Worm (Caenorhabditis elegans) whole organism, L3 larva: Measurements from ENCODE around the gene gpx-3.

Experiments
- R02D3.7 ChIP-seq: fragments of 150-350 bp; optimal IDR thresholded peaks from 2 replicates; lab custom pipeline; 2014; ENCODE audit warnings: missing biosample characterization, missing genetic modification characterization
- ZK546.5 ChIP-seq: sonication (generic microtip); optimal IDR thresholded peaks from 2 replicates; lab custom pipeline; 2017; ENCODE audit warnings: missing biosample characterization, missing genetic modification characterization
- ama-1 ChIP-seq: fragments of 150-350 bp; optimal IDR thresholded peaks from 2 replicates; lab custom pipeline; 2018
- ceh-16 ChIP-seq: sonication (generic microtip); optimal IDR thresholded peaks from 2 replicates; lab custom pipeline; 2017; ENCODE audit warnings: missing biosample characterization, missing genetic modification characterization
- ceh-9 ChIP-seq: sonication (generic microtip); optimal IDR thresholded peaks from 2 replicates; lab custom pipeline; 2018; ENCODE audit warnings: missing biosample characterization, missing genetic modification characterization
- daf-12 ChIP-seq: fragments of 150-350 bp; optimal IDR thresholded peaks from 2 replicates; lab custom pipeline; 2014; ENCODE audit warnings: missing biosample characterization, missing genetic modification reagents, missing genetic modification characterization
- egl-27 ChIP-seq: sonication (generic microtip); optimal IDR thresholded peaks from 4 replicates; lab custom pipeline; 2017; ENCODE audit warnings: missing biosample characterization, missing genetic modification reagents, missing genetic modification characterization
- egl-5 ChIP-seq: fragments of 150-350 bp; optimal IDR thresholded peaks from 2 replicates; lab custom pipeline; 2017; ENCODE audit warnings: missing biosample characterization, missing genetic modification reagents, missing genetic modification characterization, inconsistent platforms
- elt-1 ChIP-seq: fragments of 150-350 bp; optimal IDR thresholded peaks from 2 replicates; lab custom pipeline; 2014; ENCODE audit warnings: missing biosample characterization, missing genetic modification characterization
- elt-2 ChIP-seq: sonication (generic microtip); optimal IDR thresholded peaks from 2 replicates; lab custom pipeline; 2016; ENCODE audit warnings: missing genetic modification reagents, mild to moderate bottlenecking, missing genetic modification characterization, missing compliant biosample characterization
- elt-3 ChIP-seq, 3 experiments: fragments of 150-350 bp in 1 of 3; sonication (generic microtip) in 2 of 3; optimal IDR thresholded peaks; 2 replicates in 2 of 3; 4 replicates in 1 of 3; lab custom pipeline; 2014 to 2017; ENCODE audit warnings: missing biosample characterization in 3 of 3, missing genetic modification characterization in 3 of 3
- eor-1 ChIP-seq, 2 experiments: fragments of 150-350 bp; optimal IDR thresholded peaks; 2 replicates each; lab custom pipeline; 2014 to 2018; ENCODE audit warnings: missing biosample characterization in 2 of 2, missing genetic modification characterization in 2 of 2
- fkh-2 ChIP-seq: fragments of 150-350 bp; optimal IDR thresholded peaks from 2 replicates; lab custom pipeline; 2014; ENCODE audit warnings: missing biosample characterization, missing genetic modification reagents, missing genetic modification characterization
- hmg-11 ChIP-seq: sonication (generic microtip); optimal IDR thresholded peaks from 2 replicates; lab custom pipeline; 2016; ENCODE audit warnings: missing genetic modification characterization, missing compliant biosample characterization
- jun-1 ChIP-seq: fragments of 150-350 bp; optimal IDR thresholded peaks from 2 replicates; lab custom pipeline; 2014; ENCODE audit warnings: missing biosample characterization, missing genetic modification reagents, missing genetic modification characterization
- lin-15B ChIP-seq: fragments of 150-350 bp; optimal IDR thresholded peaks from 2 replicates; lab custom pipeline; 2014; ENCODE audit warnings: missing biosample characterization, missing genetic modification characterization
- lin-39 ChIP-seq: fragments of 150-350 bp; optimal IDR thresholded peaks from 2 replicates; lab custom pipeline; 2018; ENCODE audit warnings: missing biosample characterization, missing genetic modification reagents, missing genetic modification characterization
- lsy-12 ChIP-seq: sonication (generic microtip); optimal IDR thresholded peaks from 2 replicates; lab custom pipeline; 2016; ENCODE audit warnings: mild to moderate bottlenecking, missing genetic modification characterization, missing compliant biosample characterization
- mdl-1 ChIP-seq: fragments of 150-350 bp; optimal IDR thresholded peaks from 2 replicates; lab custom pipeline; 2014; ENCODE audit warnings: missing biosample characterization, missing genetic modification characterization
- mml-1 ChIP-seq: fragments of 150-350 bp; sonication (generic microtip); optimal IDR thresholded peaks from 3 replicates; lab custom pipeline; 2014; ENCODE audit warnings: missing biosample characterization, missing genetic modification characterization
- nfya-1 ChIP-seq: sonication (generic microtip); optimal IDR thresholded peaks from 2 replicates; lab custom pipeline; 2017; ENCODE audit warnings: missing genetic modification characterization, mild to moderate bottlenecking, missing compliant biosample characterization, antibody characterized with exemption, moderate library complexity; ENCODE audit not compliant: insufficient read depth
- nhr-11 ChIP-seq: fragments of 150-350 bp; optimal IDR thresholded peaks from 2 replicates; lab custom pipeline; 2014; ENCODE audit warnings: missing biosample characterization, missing genetic modification characterization
- nhr-237 ChIP-seq: fragments of 150-350 bp; optimal IDR thresholded peaks from 2 replicates; lab custom pipeline; 2014; ENCODE audit warnings: missing biosample characterization, missing genetic modification characterization
- nhr-25 ChIP-seq: sonication (generic microtip); optimal IDR thresholded peaks from 2 replicates; lab custom pipeline; 2017; ENCODE audit warnings: missing biosample characterization, missing genetic modification characterization
- nhr-28 ChIP-seq: fragments of 150-350 bp; optimal IDR thresholded peaks from 2 replicates; lab custom pipeline; 2014; ENCODE audit warnings: missing biosample characterization, missing genetic modification characterization
- nhr-67 ChIP-seq: fragments of 150-350 bp; optimal IDR thresholded peaks from 2 replicates; lab custom pipeline; 2014; ENCODE audit warnings: missing biosample characterization, missing genetic modification characterization
- nhr-76 ChIP-seq: fragments of 150-350 bp; sonication (generic microtip); optimal IDR thresholded peaks from 5 replicates; lab custom pipeline; 2014; ENCODE audit warnings: missing biosample characterization, missing genetic modification characterization
- nhr-77 ChIP-seq: fragments of 150-350 bp; optimal IDR thresholded peaks from 2 replicates; lab custom pipeline; 2014; ENCODE audit warnings: missing biosample characterization, missing genetic modification characterization
- pha-4 ChIP-seq: fragments of 150-350 bp; optimal IDR thresholded peaks from 2 replicates; lab custom pipeline; 2014; ENCODE audit warnings: missing biosample characterization, missing genetic modification reagents, missing genetic modification characterization
- pqm-1 ChIP-seq: fragments of 150-350 bp; optimal IDR thresholded peaks from 2 replicates; lab custom pipeline; 2017; ENCODE audit warnings: missing biosample characterization, missing genetic modification characterization, inconsistent platforms
- sea-2 ChIP-seq: fragments of 150-350 bp; sonication (generic microtip); optimal IDR thresholded peaks from 4 replicates; lab custom pipeline; 2014; ENCODE audit warnings: missing biosample characterization, missing genetic modification reagents, missing genetic modification characterization
- skn-1 ChIP-seq: fragments of 150-350 bp; optimal IDR thresholded peaks from 2 replicates; lab custom pipeline; 2014; ENCODE audit warnings: missing biosample characterization, missing genetic modification characterization
- tbx-2 ChIP-seq: sonication (generic microtip); optimal IDR thresholded peaks from 2 replicates; lab custom pipeline; 2016; ENCODE audit warnings: mild to moderate bottlenecking, missing genetic modification characterization, missing compliant biosample characterization
- unc-39 ChIP-seq: sonication (generic microtip); optimal IDR thresholded peaks from 4 replicates; lab custom pipeline; 2017; ENCODE audit warnings: missing biosample characterization, missing genetic modification characterization
- unc-62 ChIP-seq: fragments of 150-350 bp; sonication (generic microtip); optimal IDR thresholded peaks from 4 replicates; lab custom pipeline; 2014; ENCODE audit warnings: missing biosample characterization, missing genetic modification reagents, missing genetic modification characterization
- zag-1 ChIP-seq: fragments of 150-350 bp; optimal IDR thresholded peaks from 2 replicates; lab custom pipeline; 2014; ENCODE audit warnings: missing biosample characterization, missing genetic modification characterization
- ztf-11 ChIP-seq: fragments of 150-350 bp; optimal IDR thresholded peaks from 2 replicates; lab custom pipeline; 2014; ENCODE audit warnings: missing biosample characterization, missing genetic modification characterization

Gene gpx-3

DNA sequence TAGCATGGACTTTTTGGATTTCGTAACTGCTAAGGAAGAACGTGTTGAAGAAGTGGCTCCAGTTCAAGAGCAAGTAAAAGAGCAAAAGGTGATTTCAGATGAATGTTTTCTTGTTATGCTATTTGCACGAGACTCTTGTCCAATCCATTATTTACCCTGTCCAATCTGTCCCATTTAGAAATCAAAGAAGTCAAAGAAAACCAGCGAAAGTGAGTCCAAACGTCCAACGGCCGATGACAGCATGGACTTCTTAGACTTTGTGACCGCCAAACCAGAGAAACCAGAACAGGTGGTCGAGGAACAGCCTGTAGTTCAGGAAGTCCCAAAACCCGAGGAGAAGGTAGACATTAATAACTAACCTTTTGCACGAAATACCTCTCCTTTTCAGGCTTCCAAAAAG is 32.5 kb upstream of the gpx-3 start:
- no peak for TF ChIP-seq sea-2 (GFP tag; lab: Kevin White, UChicago)
- TF ChIP-seq fkh-2 (tag; lab: Kevin White, UChicago) = no peak

DNA sequence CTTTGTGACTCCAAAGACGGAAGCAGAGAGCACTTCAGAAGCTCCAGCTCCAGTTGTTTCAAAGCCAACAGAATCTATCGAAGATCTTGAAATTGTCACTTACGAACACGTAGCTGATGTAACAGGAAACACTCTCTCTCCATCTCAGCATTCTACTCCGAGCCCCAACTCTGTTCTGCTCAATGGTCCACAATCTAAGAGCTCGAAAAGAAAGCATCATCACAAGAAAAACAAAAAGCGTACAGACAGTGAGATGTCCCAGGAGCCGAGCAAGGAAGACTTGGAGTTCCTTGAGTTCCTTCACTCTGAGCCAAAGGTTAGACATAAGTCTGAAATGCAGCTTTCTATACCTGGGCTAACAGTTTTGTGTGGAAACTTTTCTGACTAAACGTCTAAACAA is 31.7 kb upstream of the gpx-3 start:
- no peak for TF ChIP-seq pha-4
- no peak for TF ChIP-seq nhr-25 (tag; lab: Kevin White, UChicago)
- no peak for TF ChIP-seq nhr-11 (tag; lab: Kevin White, UChicago)

DNA sequence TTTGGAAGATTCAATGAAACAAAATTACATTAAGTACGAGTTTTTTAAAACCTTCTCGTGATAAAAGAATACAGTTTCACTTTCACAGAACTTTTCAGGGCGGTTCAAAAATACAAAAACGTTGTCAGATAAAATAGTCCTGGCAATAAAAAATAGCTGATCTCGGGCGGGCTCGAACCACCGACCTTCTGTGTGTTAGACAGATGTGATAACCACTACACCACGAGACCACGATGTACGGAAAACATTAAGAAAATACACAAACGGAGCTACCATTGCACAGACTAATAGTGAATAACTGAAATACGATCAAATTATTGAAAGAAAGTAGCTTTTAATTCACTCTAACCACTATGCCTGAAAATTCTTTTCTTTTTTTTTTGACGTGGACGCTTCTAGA is 26.8 kb upstream of the gpx-3 start:
- TF ChIP-seq nhr-11 (tag; lab: Kevin White, UChicago) (no peak), zag-1 (tag; lab: Kevin White, UChicago) (no peak), daf-12 (tag; lab: Kevin White, UChicago) (no peak), elt-2 (tag; lab: Kevin White, UChicago) (peak; percentile 40), skn-1 (tag; lab: Kevin White, UChicago) (no peak), lin-39 (tag; lab: Kevin White, UChicago) (no peak), ceh-16 (tag; lab: Kevin White, UChicago) (no peak), nfya-1 (peak; percentile 25), ama-1 (peak; percentile 50), jun-1 (tag; lab: Kevin White, UChicago) (no peak), pqm-1 (tag; lab: Kevin White, UChicago) (no peak), pha-4 (peak; percentile 35), nhr-237 (tag; lab: Kevin White, UChicago) (no peak), unc-62 (no peak), nhr-28 (no peak)

DNA sequence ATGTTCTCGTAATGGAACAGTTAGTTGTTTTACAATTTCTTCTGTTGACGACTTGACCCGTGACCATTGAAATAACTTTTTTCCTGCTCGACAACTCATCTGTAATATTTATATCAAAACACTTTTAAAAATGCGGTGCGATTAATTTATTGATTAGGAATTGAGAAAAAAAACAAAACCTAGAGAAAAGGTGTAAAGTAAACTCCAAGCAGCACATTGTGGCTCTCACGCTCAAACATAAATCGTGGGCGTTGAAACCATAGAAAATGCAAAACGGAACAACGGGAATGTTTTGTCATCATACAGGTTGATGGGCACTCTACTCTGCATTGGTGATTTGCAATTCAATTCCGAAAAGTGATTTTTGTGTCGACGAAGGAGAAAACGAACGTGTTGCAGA is 21.9 kb upstream of the gpx-3 start, which contains the start of gene moc-5:
moc-5 (minus strand) TSS at position 101 of the 400 bp plus-strand sequence.
- TF ChIP-seq lin-15B (tag; lab: Kevin White, UChicago) = no peak

DNA sequence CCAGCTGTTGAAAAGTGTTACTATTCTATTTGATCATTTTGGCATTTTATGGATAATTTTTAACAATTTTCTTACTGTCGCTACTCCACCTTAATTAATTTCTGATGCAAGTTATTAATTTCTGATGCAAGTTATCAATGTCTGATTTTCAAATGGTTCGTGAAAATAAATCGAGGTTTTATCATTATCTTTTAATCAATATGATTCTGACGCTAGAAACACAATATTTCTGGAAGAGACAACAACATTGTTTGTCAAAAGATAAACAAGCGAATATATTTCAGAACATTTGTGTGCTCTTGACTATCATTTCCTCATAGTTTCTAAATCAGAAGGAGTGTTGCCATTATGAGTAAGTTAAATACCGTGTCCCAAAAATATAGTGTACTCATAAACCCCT is 21.3 kb upstream of the gpx-3 start, which contains the start of gene F49E2.2:
F49E2.2 (plus strand) TSS at position 301 of the 400 bp plus-strand sequence.
- TF ChIP-seq ztf-11 = no peak
- TF ChIP-seq hmg-11 = no peak
- TF ChIP-seq ama-1 = no peak
- no peak for TF ChIP-seq eor-1 (tag; optimal IDR thresholded peaks at IDR 0.05; lab: Kevin White, UChicago)
- TF ChIP-seq skn-1 (tag; lab: Kevin White, UChicago) = no peak
- no peak for TF ChIP-seq elt-1
- TF ChIP-seq nhr-76 (tag; lab: Kevin White, UChicago) = no peak
- no peak for TF ChIP-seq egl-5 (tag; lab: Kevin White, UChicago)
- TF ChIP-seq mdl-1 (tag; lab: Kevin White, UChicago) = no peak
- TF ChIP-seq lin-39 (tag; lab: Kevin White, UChicago) = no peak
- TF ChIP-seq lsy-12 = no peak
- TF ChIP-seq nhr-237 (tag; lab: Kevin White, UChicago) = no peak
- no peak for TF ChIP-seq tbx-2
- no peak for TF ChIP-seq nhr-67 (tag; lab: Kevin White, UChicago)
- TF ChIP-seq nhr-28 = no peak
- TF ChIP-seq unc-39 (tag; lab: Kevin White, UChicago) = no peak
- no peak for TF ChIP-seq ceh-9
- TF ChIP-seq egl-27 (tag; lab: Kevin White, UChicago) = no peak

DNA sequence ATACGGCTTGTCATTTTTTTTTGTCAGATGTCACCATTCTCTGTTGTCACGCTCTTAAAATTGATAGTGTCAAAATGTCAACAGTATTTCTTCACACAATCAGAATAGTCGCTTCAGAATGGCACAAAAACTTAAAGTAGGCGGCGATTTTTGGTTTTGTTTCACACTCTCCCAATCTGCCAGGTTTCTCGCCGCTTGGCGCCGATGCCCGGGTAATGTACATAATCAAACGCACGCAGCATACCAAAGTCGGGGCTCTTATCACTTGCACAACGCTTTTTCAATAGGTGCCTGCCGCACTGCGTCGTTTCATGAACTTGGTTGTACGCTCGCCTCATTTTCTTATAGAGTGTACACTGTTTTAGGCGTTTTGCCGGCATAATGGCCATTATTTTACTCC is 19.2 kb upstream of the gpx-3 start:
- TF ChIP-seq pqm-1 (tag; lab: Kevin White, UChicago) = peak; percentile 55
- no peak for TF ChIP-seq fkh-2 (tag; lab: Kevin White, UChicago)
- TF ChIP-seq elt-2 (tag; lab: Kevin White, UChicago) = peak; percentile 87

DNA sequence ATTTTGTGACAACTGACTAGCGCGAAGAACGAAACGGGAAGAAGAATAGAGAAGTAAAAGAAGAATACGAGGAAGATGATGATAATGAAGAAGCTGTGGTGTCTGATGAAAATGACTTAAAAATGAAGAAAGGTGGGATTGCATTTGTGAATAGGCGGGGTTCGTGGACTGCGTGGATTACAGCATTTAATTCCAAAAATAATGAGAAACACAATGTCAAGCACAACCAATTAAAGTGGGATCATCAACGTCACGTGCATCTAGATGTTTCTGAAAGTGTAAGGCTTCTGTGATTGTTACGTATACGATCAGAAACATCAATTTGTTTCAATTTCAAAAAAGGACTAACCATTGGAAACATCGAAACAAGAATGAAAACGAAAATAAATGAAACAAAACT is 10.8 kb upstream of the gpx-3 start, which contains the start of gene glb-17:
glb-17 (minus strand) TSS at position 101 of the 400 bp plus-strand sequence.
- TF ChIP-seq elt-3 (tag; optimal IDR thresholded peaks at IDR 0.05; lab: Kevin White, UChicago) (no peak), pha-4 (no peak), nhr-237 (tag; lab: Kevin White, UChicago) (no peak), nhr-77 (tag; lab: Kevin White, UChicago) (no peak), R02D3.7 (tag; lab: Kevin White, UChicago) (no peak), elt-2 (tag; lab: Kevin White, UChicago) (no peak), nhr-28 (no peak), nhr-25 (tag; lab: Kevin White, UChicago) (no peak), eor-1 (tag; optimal IDR thresholded peaks at IDR 0.05; lab: Kevin White, UChicago) (no peak), ceh-9 (no peak), sea-2 (GFP tag; lab: Kevin White, UChicago) (no peak), nhr-11 (tag; lab: Kevin White, UChicago) (no peak), mml-1 (tag; lab: Kevin White, UChicago) (no peak), fkh-2 (tag; lab: Kevin White, UChicago) (no peak), egl-27 (tag; lab: Kevin White, UChicago) (no peak), elt-1 (no peak), nhr-67 (tag; lab: Kevin White, UChicago) (no peak), ZK546.5 (tag; lab: Kevin White, UChicago) (no peak), tbx-2 (no peak)
- TF ChIP-seq, all 47 proteins: peak for 0
